Fruit fly (Drosophila melanogaster) ovary, adult (tissue): ENCODE results near the gene Nedd4.

ENCODE experiments used
- CG17801 ChIP-seq: fragments of 200-800 bp; optimal IDR thresholded peaks from 2 replicates; lab custom pipeline; 2019; ENCODE audit warnings: missing biosample characterization, mild to moderate bottlenecking, missing genetic modification characterization, moderate library complexity; ENCODE audit not compliant: partially characterized antibody

Nedd4 gene

dm6 chr3L:17529511-17530194, at the start of gene Nedd4, which contains the start of gene Edc3:
Gene Nedd4 (plus strand): TSS chr3L:17530081.
Gene Edc3 (minus strand): TSS chr3L:17529861.
- TF ChIP-seq CG17801 (GFP tag; lab: Kevin White, UChicago): no peak

dm6 chr3L:17485280-17485792, 44.5 kb upstream of the Nedd4 start:
- no peak for TF ChIP-seq CG17801 (GFP tag; lab: Kevin White, UChicago)

- no peak for TF ChIP-seq CG17801 (GFP tag; lab: Kevin White, UChicago)
These were observed 43.8 kb upstream of the Nedd4 start, which contains the start of gene CG6333 for dm6 chr3L:17486130-17486529. Gene CG6333 (minus strand): TSS chr3L:17486230.

dm6 chr3L:17486794-17487726, 42.8 kb upstream of the Nedd4 start, which contains the start of gene Oatp74D:
Gene Oatp74D (plus strand): TSS chr3L:17487118.
- TF ChIP-seq CG17801 (GFP tag; lab: Kevin White, UChicago): peak; percentile 67

dm6 chr3L:17488622-17489391, 41.1 kb upstream of the Nedd4 start:
- no peak for TF ChIP-seq CG17801 (GFP tag; lab: Kevin White, UChicago)

- TF ChIP-seq CG17801 (GFP tag; lab: Kevin White, UChicago): no peak
These were observed 38.2 kb upstream of the Nedd4 start for dm6 chr3L:17491646-17492045.

dm6 chr3L:17493256-17493655, 36.6 kb upstream of the Nedd4 start:
- no peak for TF ChIP-seq CG17801 (GFP tag; lab: Kevin White, UChicago)

- no peak for TF ChIP-seq CG17801 (GFP tag; lab: Kevin White, UChicago)
These were observed 36.0 kb upstream of the Nedd4 start for dm6 chr3L:17493807-17494404.

dm6 chr3L:17494541-17494940, 35.3 kb upstream of the Nedd4 start, which contains the start of gene edin:
Gene edin (plus strand): TSS chr3L:17494880.
- TF ChIP-seq CG17801 (GFP tag; lab: Kevin White, UChicago): no peak

- no peak for TF ChIP-seq CG17801 (GFP tag; lab: Kevin White, UChicago)
These were observed 34.5 kb upstream of the Nedd4 start for dm6 chr3L:17495266-17495961.

- TF ChIP-seq CG17801 (GFP tag; lab: Kevin White, UChicago): no peak
These were observed 33.9 kb upstream of the Nedd4 start for dm6 chr3L:17496012-17496411.

dm6 chr3L:17496871-17497492, 32.9 kb upstream of the Nedd4 start:
- TF ChIP-seq CG17801 (GFP tag; lab: Kevin White, UChicago): no peak

- TF ChIP-seq CG17801 (GFP tag; lab: Kevin White, UChicago): no peak
These were observed 31.9 kb upstream of the Nedd4 start for dm6 chr3L:17497969-17498368.
